Worm (Caenorhabditis elegans): ENCODE data around the gene nhr-39.

DNA sequence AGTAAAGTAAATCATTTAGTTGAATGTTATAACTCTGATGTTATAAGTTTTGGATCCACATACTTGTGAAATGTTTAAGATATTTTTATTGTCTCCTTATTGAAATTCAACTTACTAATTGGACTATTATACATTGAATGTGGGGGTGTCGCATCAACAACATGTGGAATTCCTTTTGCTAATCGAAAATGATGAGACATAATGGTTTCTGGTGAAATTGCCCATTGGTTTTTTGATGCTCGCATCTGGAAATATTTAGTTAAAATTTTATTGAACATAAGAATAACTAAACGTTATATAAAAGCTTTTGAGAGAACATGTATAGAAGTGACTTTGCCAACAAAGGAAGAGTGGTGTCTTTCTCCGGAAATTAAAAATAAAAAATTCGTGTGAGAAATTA lies 11.2 kb upstream of the nhr-39 start, which contains the start of gene ZK682.7:
- no peak for TF ChIP-seq hmg-4 (GFP tag; optimal IDR thresholded peaks at IDR 0.05)
- TF ChIP-seq ama-1 (optimal IDR thresholded peaks at IDR 0.05): no peak
- no peak for TF ChIP-seq hnd-1 (tag; optimal IDR thresholded peaks at IDR 0.05)
- TF ChIP-seq aly-1 (tag; optimal IDR thresholded peaks at IDR 0.05): no peak
- TF ChIP-seq sea-1 (GFP tag; conservative IDR thresholded peaks at IDR 0.05): no peak
- TF ChIP-seq hmbx-1 (tag; optimal IDR thresholded peaks at IDR 0.05): no peak
- TF ChIP-seq pes-1 (GFP tag; IDR thresholded peaks at IDR 0.05): no peak
- no peak for TF ChIP-seq ceh-36 (tag; optimal IDR thresholded peaks at IDR 0.05)

All from whole organism, early embryonic.